Worm (Caenorhabditis elegans): Measurements from ENCODE around the gene hlh-30.

hlh-30 gene

ce11 chrIV:4016723-4017122 is 18.0 kb downstream of the hlh-30 start:
- TF ChIP-seq odd-2 (tag; optimal IDR thresholded peaks at IDR 0.05) (no peak), pha-4 (tag; optimal IDR thresholded peaks at IDR 0.05) (no peak)

- no peak for TF ChIP-seq hlh-30 (tag; optimal IDR thresholded peaks at IDR 0.05; ENCODE audit: insufficient read depth)
- TF ChIP-seq T23F11.4 (GFP tag; optimal IDR thresholded peaks at IDR 0.05): no peak
- TF ChIP-seq pha-2 (tag; optimal IDR thresholded peaks at IDR 0.05): no peak
- no peak for TF ChIP-seq ceh-22 (tag; optimal IDR thresholded peaks at IDR 0.05)
- no peak for TF ChIP-seq ceh-19 (GFP tag; optimal IDR thresholded peaks at IDR 0.05)
- TF ChIP-seq pat-9 (tag; optimal IDR thresholded peaks at IDR 0.05): no peak
- TF ChIP-seq ceh-31 (tag; optimal IDR thresholded peaks at IDR 0.05): no peak
- TF ChIP-seq pax-1 (tag; optimal IDR thresholded peaks at IDR 0.05): no peak
- no peak for TF ChIP-seq ets-4 (tag; optimal IDR thresholded peaks at IDR 0.05)
- no peak for TF ChIP-seq fkh-6 (tag; optimal IDR thresholded peaks at IDR 0.05)
- no peak for TF ChIP-seq syd-9 (tag; optimal IDR thresholded peaks at IDR 0.05)
Measured at ce11 chrIV:4015660-4016059, 19.1 kb downstream of the hlh-30 start.

ce11 chrIV:4014341-4014826 is 20.4 kb downstream of the hlh-30 start:
- TF ChIP-seq syd-9 (tag; optimal IDR thresholded peaks at IDR 0.05): no peak
- no peak for TF ChIP-seq zip-5 (tag; optimal IDR thresholded peaks at IDR 0.05)
- TF ChIP-seq C38D4.7 (GFP tag; optimal IDR thresholded peaks at IDR 0.05): no peak
- TF ChIP-seq ceh-48 (tag; optimal IDR thresholded peaks at IDR 0.05): no peak
- TF ChIP-seq sox-4 (tag; optimal IDR thresholded peaks at IDR 0.05): no peak
- TF ChIP-seq fkh-10 (GFP tag; optimal IDR thresholded peaks at IDR 0.05): no peak
- no peak for TF ChIP-seq unc-55 (GFP tag; optimal IDR thresholded peaks at IDR 0.05)
- TF ChIP-seq lim-6 (tag; optimal IDR thresholded peaks at IDR 0.05): no peak
- no peak for TF ChIP-seq hlh-6 (tag; optimal IDR thresholded peaks at IDR 0.05)
- no peak for TF ChIP-seq mec-3 (tag; optimal IDR thresholded peaks at IDR 0.05; ENCODE audit: borderline replicate concordance)
- TF ChIP-seq sdc-2 (tag; optimal IDR thresholded peaks at IDR 0.05): no peak
- no peak for TF ChIP-seq T23F11.4 (GFP tag; optimal IDR thresholded peaks at IDR 0.05)
- TF ChIP-seq nhr-11 (tag; optimal IDR thresholded peaks at IDR 0.05): no peak
- no peak for TF ChIP-seq hlh-13 (GFP tag; optimal IDR thresholded peaks at IDR 0.05)
- no peak for TF ChIP-seq ceh-18 (tag; optimal IDR thresholded peaks at IDR 0.05)
- no peak for TF ChIP-seq unc-3 (GFP tag; conservative IDR thresholded peaks at IDR 0.05)
- TF ChIP-seq unc-3 (tag; optimal IDR thresholded peaks at IDR 0.05): no peak
- TF ChIP-seq nhr-232 (tag; optimal IDR thresholded peaks at IDR 0.05): no peak
- no peak for TF ChIP-seq nfya-1 (tag; optimal IDR thresholded peaks at IDR 0.05)
- no peak for TF ChIP-seq che-1 (tag; optimal IDR thresholded peaks at IDR 0.05)

- no peak for TF ChIP-seq pax-1 (tag; optimal IDR thresholded peaks at IDR 0.05)
- no peak for TF ChIP-seq lin-11 (tag; optimal IDR thresholded peaks at IDR 0.05)
- TF ChIP-seq mec-3 (tag; optimal IDR thresholded peaks at IDR 0.05; ENCODE audit: borderline replicate concordance): no peak
- TF ChIP-seq sdc-2 (tag; optimal IDR thresholded peaks at IDR 0.05): no peak
- no peak for TF ChIP-seq hlh-8 (tag; optimal IDR thresholded peaks at IDR 0.05)
- TF ChIP-seq hlh-30 (tag; optimal IDR thresholded peaks at IDR 0.05; ENCODE audit: insufficient read depth): no peak
- TF ChIP-seq unc-55 (GFP tag; optimal IDR thresholded peaks at IDR 0.05): no peak
- TF ChIP-seq fkh-10 (GFP tag; optimal IDR thresholded peaks at IDR 0.05): no peak
Measured at ce11 chrIV:4013621-4014020, 21.1 kb downstream of the hlh-30 start.

ce11 chrIV:4009923-4010322 is 24.8 kb downstream of the hlh-30 start:
- no peak for TF ChIP-seq nhr-11 (tag; optimal IDR thresholded peaks at IDR 0.05)
- TF ChIP-seq hlh-15 (tag; optimal IDR thresholded peaks at IDR 0.05): no peak
- no peak for TF ChIP-seq C08G9.2 (tag; optimal IDR thresholded peaks at IDR 0.05)
- no peak for TF ChIP-seq elt-4 (tag; optimal IDR thresholded peaks at IDR 0.05)
- TF ChIP-seq ama-1 (optimal IDR thresholded peaks at IDR 0.05): no peak
- TF ChIP-seq ztf-16 (tag; optimal IDR thresholded peaks at IDR 0.05): no peak
- no peak for TF ChIP-seq ref-2 (tag; optimal IDR thresholded peaks at IDR 0.05)
- no peak for TF ChIP-seq K02D7.2 (tag; optimal IDR thresholded peaks at IDR 0.05)
- no peak for TF ChIP-seq K09A11.1 (tag; optimal IDR thresholded peaks at IDR 0.05; ENCODE audit: insufficient read depth)
- no peak for TF ChIP-seq gmeb-2 (tag; optimal IDR thresholded peaks at IDR 0.05)
- no peak for TF ChIP-seq unc-42 (tag; optimal IDR thresholded peaks at IDR 0.05)
- TF ChIP-seq rnt-1 (tag; optimal IDR thresholded peaks at IDR 0.05): no peak
- TF ChIP-seq hlh-13 (GFP tag; optimal IDR thresholded peaks at IDR 0.05): no peak
- no peak for TF ChIP-seq ceh-30 (tag; optimal IDR thresholded peaks at IDR 0.05)
- TF ChIP-seq sox-2 (GFP tag; IDR thresholded peaks at IDR 0.05): no peak
- TF ChIP-seq dmd-4 (tag; optimal IDR thresholded peaks at IDR 0.05; ENCODE audit: borderline replicate concordance): no peak
- TF ChIP-seq mec-3 (tag; optimal IDR thresholded peaks at IDR 0.05; ENCODE audit: borderline replicate concordance): no peak
